Worm (Caenorhabditis elegans): ENCODE results near the gene rpl-36.

Gene rpl-36

ce11 chrIII:7166664-7167567 lies 13.1 kb upstream of the rpl-36 start (continued):
- TF ChIP-seq ceh-100 (GFP tag; IDR thresholded peaks at IDR 0.05) (no peak), Y53F4B.3 (GFP tag; IDR thresholded peaks at IDR 0.05) (no peak), F57C9.4 (tag; optimal IDR thresholded peaks at IDR 0.05) (no peak), cebp-1 (GFP tag; IDR thresholded peaks at IDR 0.05) (no peak), cebp-1 (tag; optimal IDR thresholded peaks at IDR 0.05) (peak; percentile 49), mxl-1 (tag; optimal IDR thresholded peaks at IDR 0.05) (no peak), F49E8.2 (tag; optimal IDR thresholded peaks at IDR 0.05; ENCODE audit: insufficient read depth) (no peak), chd-7 (tag; optimal IDR thresholded peaks at IDR 0.05) (peak; percentile 47)

- TF ChIP-seq hlh-26 (GFP tag; conservative IDR thresholded peaks at IDR 0.05) = no peak
- TF ChIP-seq F23B12.7 (tag; optimal IDR thresholded peaks at IDR 0.05; ENCODE audit: insufficient read depth) = no peak
Measured at ce11 chrIII:7167568-7167937, 12.5 kb upstream of the rpl-36 start, which contains the start of gene acs-4. Gene acs-4 (plus strand): TSS chrIII:7167838.

ce11 chrIII:7170090-7170489 lies 10.0 kb upstream of the rpl-36 start:
- no peak for TF ChIP-seq lsl-1 (GFP tag; optimal IDR thresholded peaks at IDR 0.05)
- no peak for TF ChIP-seq madf-8 (GFP tag; conservative IDR thresholded peaks at IDR 0.05)
- TF ChIP-seq ceh-79 (tag; optimal IDR thresholded peaks at IDR 0.05) = no peak
- no peak for TF ChIP-seq nfya-1 (tag; optimal IDR thresholded peaks at IDR 0.05; ENCODE audit: borderline replicate concordance, insufficient read depth)
- TF ChIP-seq ztf-3 (GFP tag; optimal IDR thresholded peaks at IDR 0.05) = no peak
- TF ChIP-seq K11D2.4 (GFP tag; IDR thresholded peaks at IDR 0.05) = no peak
- no peak for TF ChIP-seq nhr-80 (tag; optimal IDR thresholded peaks at IDR 0.05)
- no peak for TF ChIP-seq B0261.1 (tag; optimal IDR thresholded peaks at IDR 0.05)
- no peak for TF ChIP-seq Y53F4B.3 (GFP tag; IDR thresholded peaks at IDR 0.05)
- no peak for TF ChIP-seq T07F8.4 (tag; optimal IDR thresholded peaks at IDR 0.05)
- TF ChIP-seq ztf-6 (GFP tag; IDR thresholded peaks at IDR 0.05) = no peak
- TF ChIP-seq sdz-38 (tag; optimal IDR thresholded peaks at IDR 0.05) = no peak
- TF ChIP-seq akir-1 (GFP tag; optimal IDR thresholded peaks at IDR 0.05) = no peak
- TF ChIP-seq rpc-1 (optimal IDR thresholded peaks at IDR 0.05) = no peak
- no peak for TF ChIP-seq rpc-1 (tag; optimal IDR thresholded peaks at IDR 0.05)
- no peak for TF ChIP-seq lin-54 (GFP tag; optimal IDR thresholded peaks at IDR 0.05)
- no peak for TF ChIP-seq zim-3 (tag; optimal IDR thresholded peaks at IDR 0.05)
- no peak for TF ChIP-seq chd-7 (tag; optimal IDR thresholded peaks at IDR 0.05)
- TF ChIP-seq ztf-22 (GFP tag; optimal IDR thresholded peaks at IDR 0.05) = no peak

- TF ChIP-seq attf-3 (GFP tag; conservative IDR thresholded peaks at IDR 0.05) (no peak), zim-3 (tag; optimal IDR thresholded peaks at IDR 0.05) (no peak), ceh-91 (GFP tag; IDR thresholded peaks at IDR 0.05) (no peak), madf-8 (GFP tag; conservative IDR thresholded peaks at IDR 0.05) (no peak), nfya-1 (tag; optimal IDR thresholded peaks at IDR 0.05; ENCODE audit: borderline replicate concordance, insufficient read depth) (no peak), attf-5 (GFP tag; optimal IDR thresholded peaks at IDR 0.05) (no peak), hsf-1 (GFP tag; IDR thresholded peaks at IDR 0.05) (peak; percentile 65; the same call in 1 of the 2 replicates), hlh-26 (GFP tag; conservative IDR thresholded peaks at IDR 0.05) (no peak), dpl-1 (GFP tag; optimal IDR thresholded peaks at IDR 0.05) (no peak), unc-130 (GFP tag; optimal IDR thresholded peaks at IDR 0.05) (no peak), nhr-90 (tag; optimal IDR thresholded peaks at IDR 0.05) (no peak), snpc-1.1 (tag; optimal IDR thresholded peaks at IDR 0.05; ENCODE audit: insufficient read depth) (no peak), mel-28 (tag; optimal IDR thresholded peaks at IDR 0.05; ENCODE audit: borderline replicate concordance) (no peak), ztf-6 (GFP tag; IDR thresholded peaks at IDR 0.05) (no peak), T07F8.4 (tag; optimal IDR thresholded peaks at IDR 0.05) (no peak), tlf-1 (GFP tag; optimal IDR thresholded peaks at IDR 0.05) (peak; percentile 66), hmg-20 (GFP tag; IDR thresholded peaks at IDR 0.05) (no peak), attf-6 (GFP tag; IDR thresholded peaks at IDR 0.05) (peak; percentile 56; the same call in 1 of the 2 replicates), mxl-1 (tag; optimal IDR thresholded peaks at IDR 0.05) (no peak), hmg-1.2 (GFP tag; IDR thresholded peaks at IDR 0.05) (peak; percentile 11; the same call in 1 of the 2 replicates), Y56A3A.18 (GFP tag; IDR thresholded peaks at IDR 0.05) (peak; percentile 45; the same call in 1 of the 2 replicates), ZK185.1 (tag; optimal IDR thresholded peaks at IDR 0.05; ENCODE audit: poor library complexity, severe bottlenecking) (no peak)
Measured at ce11 chrIII:7178497-7178896, 1.6 kb upstream of the rpl-36 start.
